Worm (Caenorhabditis elegans): ENCODE data around the gene R10F2.6.

The R10F2.6 gene

ce11 chrIII:2941578-2941977, 2.3 kb downstream of the R10F2.6 start:
- no peak for TF ChIP-seq fkh-6 (tag; optimal IDR thresholded peaks at IDR 0.05)
- TF ChIP-seq fax-1 (tag; optimal IDR thresholded peaks at IDR 0.05), result no peak
- no peak for TF ChIP-seq fkh-10 (GFP tag; optimal IDR thresholded peaks at IDR 0.05)
- no peak for TF ChIP-seq sox-4 (tag; optimal IDR thresholded peaks at IDR 0.05)
- TF ChIP-seq hlh-15 (tag; optimal IDR thresholded peaks at IDR 0.05), result no peak
- TF ChIP-seq gmeb-2 (tag; optimal IDR thresholded peaks at IDR 0.05), result no peak
- no peak for TF ChIP-seq sox-2 (GFP tag; IDR thresholded peaks at IDR 0.05)
- TF ChIP-seq tbx-7 (tag; optimal IDR thresholded peaks at IDR 0.05), result no peak
- TF ChIP-seq odd-2 (tag; optimal IDR thresholded peaks at IDR 0.05), result no peak
- TF ChIP-seq tbx-2 (tag; optimal IDR thresholded peaks at IDR 0.05), result no peak
- TF ChIP-seq pha-2 (tag; optimal IDR thresholded peaks at IDR 0.05), result no peak
- TF ChIP-seq unc-55 (GFP tag; optimal IDR thresholded peaks at IDR 0.05), result no peak
- TF ChIP-seq npax-4 (tag; optimal IDR thresholded peaks at IDR 0.05), result no peak
- TF ChIP-seq hlh-30 (tag; optimal IDR thresholded peaks at IDR 0.05; ENCODE audit: insufficient read depth), result no peak
- TF ChIP-seq lim-6 (tag; optimal IDR thresholded peaks at IDR 0.05), result no peak
- no peak for TF ChIP-seq madf-2 (tag; optimal IDR thresholded peaks at IDR 0.05)
- no peak for TF ChIP-seq ceh-48 (tag; optimal IDR thresholded peaks at IDR 0.05)
- no peak for TF ChIP-seq elt-4 (tag; optimal IDR thresholded peaks at IDR 0.05)
- TF ChIP-seq ahr-1 (tag; optimal IDR thresholded peaks at IDR 0.05), result no peak
- no peak for TF ChIP-seq dmd-4 (tag; optimal IDR thresholded peaks at IDR 0.05; ENCODE audit: borderline replicate concordance)

ce11 chrIII:2937780-2938179, 6.1 kb downstream of the R10F2.6 start:
- TF ChIP-seq dve-1 (tag; optimal IDR thresholded peaks at IDR 0.05), result peak; percentile 75
- TF ChIP-seq ceh-18 (tag; optimal IDR thresholded peaks at IDR 0.05), result no peak

ce11 chrIII:2924658-2925057, 19.2 kb downstream of the R10F2.6 start, which contains the start of gene R10F2.5:
Gene R10F2.5, minus strand, starts transcription at chrIII:2924758.
- no peak for TF ChIP-seq ahr-1 (tag; optimal IDR thresholded peaks at IDR 0.05)
- no peak for TF ChIP-seq sdc-2 (tag; optimal IDR thresholded peaks at IDR 0.05)
- TF ChIP-seq fkh-6 (tag; optimal IDR thresholded peaks at IDR 0.05), result no peak
- TF ChIP-seq ceh-31 (tag; optimal IDR thresholded peaks at IDR 0.05), result no peak
- no peak for TF ChIP-seq lim-6 (tag; optimal IDR thresholded peaks at IDR 0.05)
- no peak for TF ChIP-seq K02D7.2 (tag; optimal IDR thresholded peaks at IDR 0.05)

ce11 chrIII:2923012-2923411, 20.9 kb downstream of the R10F2.6 start, which contains the start of gene R10F2.4:
Gene R10F2.4, minus strand, starts transcription at chrIII:2923112.
- TF ChIP-seq elt-4 (tag; optimal IDR thresholded peaks at IDR 0.05) (no peak), pax-1 (tag; optimal IDR thresholded peaks at IDR 0.05) (no peak), ceh-9 (tag; optimal IDR thresholded peaks at IDR 0.05) (no peak), tbx-7 (tag; optimal IDR thresholded peaks at IDR 0.05) (no peak), rnt-1 (tag; optimal IDR thresholded peaks at IDR 0.05) (no peak), ceh-34 (tag; optimal IDR thresholded peaks at IDR 0.05) (no peak), pat-9 (tag; optimal IDR thresholded peaks at IDR 0.05) (no peak), T23F11.4 (GFP tag; optimal IDR thresholded peaks at IDR 0.05) (no peak)

ce11 chrIII:2920866-2921265, 23.0 kb downstream of the R10F2.6 start:
- TF ChIP-seq C08G9.2 (tag; optimal IDR thresholded peaks at IDR 0.05), result no peak
- no peak for TF ChIP-seq ceh-34 (tag; optimal IDR thresholded peaks at IDR 0.05)
- TF ChIP-seq ceh-30 (tag; optimal IDR thresholded peaks at IDR 0.05), result no peak
- TF ChIP-seq unc-42 (tag; optimal IDR thresholded peaks at IDR 0.05), result peak; percentile 74

- TF ChIP-seq T23F11.4 (GFP tag; optimal IDR thresholded peaks at IDR 0.05) (no peak), C08G9.2 (tag; optimal IDR thresholded peaks at IDR 0.05) (no peak), elt-2 (tag; optimal IDR thresholded peaks at IDR 0.05) (no peak), unc-86 (tag; optimal IDR thresholded peaks at IDR 0.05) (no peak), npax-4 (tag; optimal IDR thresholded peaks at IDR 0.05) (no peak), ets-4 (tag; optimal IDR thresholded peaks at IDR 0.05) (no peak), dmd-4 (tag; optimal IDR thresholded peaks at IDR 0.05; ENCODE audit: borderline replicate concordance) (no peak)
Observed at ce11 chrIII:2920281-2920680, 23.6 kb downstream of the R10F2.6 start.

All from whole organism, late embryonic.